1 fruit fly cellular context compared by ENCODE assay signal in genomic region chrX:2065073-2065472, dm6.
TF ChIP-seq lines count a peak whose summit lies in the region.

TSS of gene CG4281 (minus strand) at chrX:2065142.

TF ChIP-seq in whole organism, embryonic, 481 proteins besides CTCF, POLR2A, EP300 and RAD21 (continued from another document and continues in another):
- TF ChIP-seq HmgZ (tag; optimal IDR thresholded peaks at IDR 0.05; lab: Kevin White, UChicago) (peak; percentile 44), CG17186 (GFP tag; optimal IDR thresholded peaks at IDR 0.05; lab: Kevin White, UChicago) (peak; percentile 1), twi (tag; optimal IDR thresholded peaks at IDR 0.05; lab: Kevin White, UChicago) (no peak), CG8359 (GFP tag; optimal IDR thresholded peaks at IDR 0.05; lab: Kevin White, UChicago; ENCODE audit: borderline replicate concordance) (no peak), CG8290 (GFP tag; optimal IDR thresholded peaks at IDR 0.05; lab: Kevin White, UChicago) (peak; percentile 42), CG8290 (tag; optimal IDR thresholded peaks at IDR 0.05; lab: Kevin White, UChicago) (peak; percentile 15 to 75), ham (GFP tag; IDR thresholded peaks at IDR 0.05; lab: Robert Waterston, UW) (no peak), pfk (GFP tag; optimal IDR thresholded peaks at IDR 0.05; lab: Kevin White, UChicago) (no peak), BEAF-32 (GFP tag; optimal IDR thresholded peaks at IDR 0.05; lab: Kevin White, UChicago) (peak; percentile 88), CG4820 (GFP tag; optimal IDR thresholded peaks at IDR 0.05; lab: Kevin White, UChicago) (no peak), CG12391 (tag; optimal IDR thresholded peaks at IDR 0.05; lab: Kevin White, UChicago) (peak; percentile 33), grau (tag; optimal IDR thresholded peaks at IDR 0.05; lab: Kevin White, UChicago) (no peak), Rx (GFP tag; IDR thresholded peaks at IDR 0.05; lab: Robert Waterston, UW) (no peak), Elba2 (GFP tag; optimal IDR thresholded peaks at IDR 0.05; lab: Kevin White, UChicago) (no peak), maf-S (GFP tag; optimal IDR thresholded peaks at IDR 0.05; lab: Kevin White, UChicago) (no peak), CG6813 (GFP tag; optimal IDR thresholded peaks at IDR 0.05; lab: Kevin White, UChicago) (no peak), MTF-1 (GFP tag; optimal IDR thresholded peaks at IDR 0.05; lab: Kevin White, UChicago; ENCODE audit: borderline replicate concordance) (no peak), fd96Cb (tag; optimal IDR thresholded peaks at IDR 0.05; lab: Kevin White, UChicago) (no peak), Sry-β (GFP tag; optimal IDR thresholded peaks at IDR 0.05; lab: Kevin White, UChicago) (peak; percentile 82), Lpt (GFP tag; optimal IDR thresholded peaks at IDR 0.05; lab: Kevin White, UChicago) (no peak), CG8281 (tag; optimal IDR thresholded peaks at IDR 0.05; lab: Kevin White, UChicago) (no peak), CG43689 (GFP tag; IDR thresholded peaks at IDR 0.05; lab: Robert Waterston, UW) (no peak), CG3407 (GFP tag; optimal IDR thresholded peaks at IDR 0.05; lab: Kevin White, UChicago) (no peak), Jarid2 (GFP tag; optimal IDR thresholded peaks at IDR 0.05; lab: Kevin White, UChicago) (no peak), NfI (GFP tag; optimal IDR thresholded peaks at IDR 0.05; lab: Kevin White, UChicago) (no peak), Xrp1 (GFP tag; IDR thresholded peaks at IDR 0.05; lab: Robert Waterston, UW) (no peak), vfl (GFP tag; optimal IDR thresholded peaks at IDR 0.05; lab: Kevin White, UChicago) (no peak), Oaz (GFP tag; IDR thresholded peaks at IDR 0.05; lab: Robert Waterston, UW) (no peak), CG11560 (tag; IDR thresholded peaks at IDR 0.05; lab: Robert Waterston, UW) (no peak), toy (GFP tag; IDR thresholded peaks at IDR 0.05; lab: Robert Waterston, UW) (no peak), CG16815 (GFP tag; optimal IDR thresholded peaks at IDR 0.05; lab: Kevin White, UChicago) (no peak), CG12219 (GFP tag; optimal IDR thresholded peaks at IDR 0.05; lab: Kevin White, UChicago) (no peak), CG17385 (GFP tag; optimal IDR thresholded peaks at IDR 0.05; lab: Kevin White, UChicago) (no peak), CG1647 (GFP tag; optimal IDR thresholded peaks at IDR 0.05; lab: Kevin White, UChicago) (no peak), cg (GFP tag; optimal IDR thresholded peaks at IDR 0.05; lab: Kevin White, UChicago) (no peak), CG15601 (tag; optimal IDR thresholded peaks at IDR 0.05; lab: Kevin White, UChicago) (no peak), gce (GFP tag; IDR thresholded peaks at IDR 0.05; lab: Robert Waterston, UW) (no peak), HmgD (GFP tag; optimal IDR thresholded peaks at IDR 0.05; lab: Kevin White, UChicago) (no peak), CG2875 (GFP tag; optimal IDR thresholded peaks at IDR 0.05; lab: Kevin White, UChicago) (no peak), tgo (GFP tag; IDR thresholded peaks at IDR 0.05; lab: Robert Waterston, UW) (no peak), Dp (GFP tag; optimal IDR thresholded peaks at IDR 0.05; lab: Kevin White, UChicago) (peak; percentile 74), CG7372 (GFP tag; IDR thresholded peaks at IDR 0.05; lab: Robert Waterston, UW) (no peak), YL-1 (GFP tag; optimal IDR thresholded peaks at IDR 0.05; lab: Kevin White, UChicago) (peak; percentile 27), Fer1 (GFP tag; optimal IDR thresholded peaks at IDR 0.05; lab: Kevin White, UChicago) (no peak), ftz-f1 (GFP tag; optimal IDR thresholded peaks at IDR 0.05; lab: Kevin White, UChicago) (no peak), CG10321 (GFP tag; IDR thresholded peaks at IDR 0.05; lab: Robert Waterston, UW) (no peak), Lhr (GFP tag; optimal IDR thresholded peaks at IDR 0.05; lab: Kevin White, UChicago) (no peak), cato (GFP tag; optimal IDR thresholded peaks at IDR 0.05; lab: Kevin White, UChicago; ENCODE audit: borderline replicate concordance) (no peak), CG3163 (GFP tag; optimal IDR thresholded peaks at IDR 0.05; lab: Kevin White, UChicago) (no peak), D19A (tag; optimal IDR thresholded peaks at IDR 0.05; lab: Kevin White, UChicago) (no peak), pzg (GFP tag; optimal IDR thresholded peaks at IDR 0.05; lab: Kevin White, UChicago) (peak; percentile 67), CG2120 (GFP tag; optimal IDR thresholded peaks at IDR 0.05; lab: Kevin White, UChicago) (peak; percentile 33), CG16863 (GFP tag; optimal IDR thresholded peaks at IDR 0.05; lab: Kevin White, UChicago) (no peak), CG1603 (tag; optimal IDR thresholded peaks at IDR 0.05; lab: Kevin White, UChicago) (peak; percentile 14), usp (GFP tag; optimal IDR thresholded peaks at IDR 0.05; lab: Kevin White, UChicago) (no peak), CG14860 (GFP tag; IDR thresholded peaks at IDR 0.05; lab: Robert Waterston, UW; ENCODE audit: partially characterized antibody) (peak; percentile 96), pho (GFP tag; optimal IDR thresholded peaks at IDR 0.05; lab: Kevin White, UChicago) (no peak), CG8944 (GFP tag; optimal IDR thresholded peaks at IDR 0.05; lab: Kevin White, UChicago) (no peak), CG13424 (tag; optimal IDR thresholded peaks at IDR 0.05; lab: Kevin White, UChicago) (no peak), CG18619 (GFP tag; optimal IDR thresholded peaks at IDR 0.05; lab: Kevin White, UChicago) (no peak), CG14667 (GFP tag; IDR thresholded peaks at IDR 0.05; lab: Robert Waterston, UW) (no peak), Nf-YC (tag; optimal IDR thresholded peaks at IDR 0.05; lab: Kevin White, UChicago) (no peak), Xbp1 (GFP tag; optimal IDR thresholded peaks at IDR 0.05; lab: Kevin White, UChicago) (no peak), tap (tag; optimal IDR thresholded peaks at IDR 0.05; lab: Kevin White, UChicago) (no peak), CG6765 (GFP tag; optimal IDR thresholded peaks at IDR 0.05; lab: Kevin White, UChicago) (no peak), pan (optimal IDR thresholded peaks at IDR 0.05; lab: Kevin White, UChicago) (no peak), pan (GFP tag; optimal IDR thresholded peaks at IDR 0.05 in 1 of 2, IDR thresholded peaks at IDR 0.05 in 1 of 2) (no peak), Vsx1 (GFP tag; optimal IDR thresholded peaks at IDR 0.05; lab: Kevin White, UChicago) (no peak), Mrtf (GFP tag; IDR thresholded peaks at IDR 0.05; lab: Robert Waterston, UW) (no peak), dimm (GFP tag; IDR thresholded peaks at IDR 0.05; lab: Robert Waterston, UW) (no peak), CG30431 (GFP tag; optimal IDR thresholded peaks at IDR 0.05; lab: Kevin White, UChicago) (no peak), kay (GFP tag; optimal IDR thresholded peaks at IDR 0.05; lab: Kevin White, UChicago) (no peak), Deaf1 (tag; optimal IDR thresholded peaks at IDR 0.05; lab: Kevin White, UChicago) (no peak), her (GFP tag; optimal IDR thresholded peaks at IDR 0.05; lab: Kevin White, UChicago) (no peak), Hmr (GFP tag; optimal IDR thresholded peaks at IDR 0.05; lab: Kevin White, UChicago) (no peak), phol (tag; optimal IDR thresholded peaks at IDR 0.05; lab: Kevin White, UChicago) (peak; percentile 46), CG10209 (GFP tag; optimal IDR thresholded peaks at IDR 0.05; lab: Kevin White, UChicago) (no peak), pros (GFP tag; optimal IDR thresholded peaks at IDR 0.05; lab: Kevin White, UChicago) (no peak), yki (optimal IDR thresholded peaks at IDR 0.05; lab: Kevin White, UChicago) (no peak), CG7839 (tag; optimal IDR thresholded peaks at IDR 0.05; lab: Kevin White, UChicago) (no peak), NC2β (GFP tag; optimal IDR thresholded peaks at IDR 0.05; lab: Kevin White, UChicago) (no peak), CkIIα-i1 (GFP tag; IDR thresholded peaks at IDR 0.05; lab: Robert Waterston, UW) (no peak), Optix (GFP tag; IDR thresholded peaks at IDR 0.05; lab: Robert Waterston, UW) (no peak), CG9876 (GFP tag; optimal IDR thresholded peaks at IDR 0.05; lab: Kevin White, UChicago) (no peak), dmrt11E (tag; optimal IDR thresholded peaks at IDR 0.05; lab: Kevin White, UChicago) (no peak), oc (tag; optimal IDR thresholded peaks at IDR 0.05; lab: Kevin White, UChicago) (no peak), Trl (optimal IDR thresholded peaks at IDR 0.05; lab: Kevin White, UChicago) (no peak), Trl (GFP tag; optimal IDR thresholded peaks at IDR 0.05; lab: Kevin White, UChicago) (no peak), Gsc (GFP tag; IDR thresholded peaks at IDR 0.05; lab: Robert Waterston, UW) (no peak), ERR (GFP tag; optimal IDR thresholded peaks at IDR 0.05; lab: Kevin White, UChicago) (no peak), chif (GFP tag; optimal IDR thresholded peaks at IDR 0.05; lab: Kevin White, UChicago) (no peak), CG15479 (GFP tag; optimal IDR thresholded peaks at IDR 0.05; lab: Kevin White, UChicago) (no peak), Hr51 (GFP tag; optimal IDR thresholded peaks at IDR 0.05; lab: Kevin White, UChicago) (no peak), sim (GFP tag; IDR thresholded peaks at IDR 0.05; lab: Robert Waterston, UW) (no peak), CG6689 (GFP tag; IDR thresholded peaks at IDR 0.05; lab: Robert Waterston, UW) (no peak), CG8765 (GFP tag; IDR thresholded peaks at IDR 0.05; lab: Robert Waterston, UW) (no peak), HHEX (GFP tag; optimal IDR thresholded peaks at IDR 0.05; lab: Kevin White, UChicago) (no peak), ci (GFP tag; IDR thresholded peaks at IDR 0.05; lab: Robert Waterston, UW) (no peak), Ssrp (tag; optimal IDR thresholded peaks at IDR 0.05; lab: Kevin White, UChicago) (no peak), jing (GFP tag; optimal IDR thresholded peaks at IDR 0.05; lab: Kevin White, UChicago) (no peak), CG17361 (GFP tag; IDR thresholded peaks at IDR 0.05; lab: Robert Waterston, UW) (0 out of 3 replicates have a peak, but pooled peaks have one; percentile 18), CG32772 (GFP tag; IDR thresholded peaks at IDR 0.05; lab: Robert Waterston, UW) (no peak), CG14050 (GFP tag; IDR thresholded peaks at IDR 0.05; lab: Robert Waterston, UW) (no peak), CG8478 (optimal IDR thresholded peaks at IDR 0.05; lab: Kevin White, UChicago) (no peak), CG6175 (GFP tag; IDR thresholded peaks at IDR 0.05; lab: Robert Waterston, UW) (no peak), inv (GFP tag; IDR thresholded peaks at IDR 0.05; lab: Robert Waterston, UW; ENCODE audit: partially characterized antibody) (peak; percentile 85), slbo (GFP tag; IDR thresholded peaks at IDR 0.05; lab: Robert Waterston, UW) (no peak), sr (GFP tag; IDR thresholded peaks at IDR 0.05; lab: Robert Waterston, UW) (no peak), CG10267 (tag; optimal IDR thresholded peaks at IDR 0.05; lab: Kevin White, UChicago) (peak; percentile 80), ttk (GFP tag; IDR thresholded peaks at IDR 0.05; lab: Robert Waterston, UW) (no peak), Chrac-16 (GFP tag; optimal IDR thresholded peaks at IDR 0.05; lab: Kevin White, UChicago) (no peak), kah (GFP tag; optimal IDR thresholded peaks at IDR 0.05; lab: Kevin White, UChicago) (no peak), dati (GFP tag; IDR thresholded peaks at IDR 0.05; lab: Robert Waterston, UW) (no peak), CG10462 (GFP tag; optimal IDR thresholded peaks at IDR 0.05; lab: Kevin White, UChicago) (no peak), crol (GFP tag; IDR thresholded peaks at IDR 0.05; lab: Robert Waterston, UW) (no peak), Mes4 (GFP tag; optimal IDR thresholded peaks at IDR 0.05; lab: Kevin White, UChicago) (no peak), rib (GFP tag; IDR thresholded peaks at IDR 0.05; lab: Robert Waterston, UW) (no peak), gfzf (GFP tag; optimal IDR thresholded peaks at IDR 0.05; lab: Kevin White, UChicago) (peak; percentile 24), cad (GFP tag; optimal IDR thresholded peaks at IDR 0.05; lab: Kevin White, UChicago) (no peak), Atf3 (GFP tag; optimal IDR thresholded peaks at IDR 0.05; lab: Kevin White, UChicago) (no peak), fd102C (GFP tag; optimal IDR thresholded peaks at IDR 0.05; lab: Kevin White, UChicago) (no peak), CG9437 (GFP tag; optimal IDR thresholded peaks at IDR 0.05; lab: Kevin White, UChicago) (no peak), sd (tag; optimal IDR thresholded peaks at IDR 0.05; lab: Kevin White, UChicago) (peak; percentile 80), CG8388 (GFP tag; optimal IDR thresholded peaks at IDR 0.05; lab: Kevin White, UChicago) (no peak), Hand (GFP tag; optimal IDR thresholded peaks at IDR 0.05; lab: Kevin White, UChicago) (no peak), CG11504 (tag; optimal IDR thresholded peaks at IDR 0.05; lab: Kevin White, UChicago) (no peak), Meics (GFP tag; optimal IDR thresholded peaks at IDR 0.05; lab: Kevin White, UChicago) (no peak), CG14710 (tag; optimal IDR thresholded peaks at IDR 0.05; lab: Kevin White, UChicago) (peak; percentile 47), dmrt99B (tag; optimal IDR thresholded peaks at IDR 0.05; lab: Kevin White, UChicago) (no peak), CG11696 (GFP tag; IDR thresholded peaks at IDR 0.05; lab: Robert Waterston, UW) (no peak), jumu (GFP tag; optimal IDR thresholded peaks at IDR 0.05; lab: Kevin White, UChicago) (no peak), CG14014 (GFP tag; IDR thresholded peaks at IDR 0.05; lab: Robert Waterston, UW) (no peak), Max (GFP tag; optimal IDR thresholded peaks at IDR 0.05; lab: Kevin White, UChicago) (peak; percentile 4), nerfin-1 (tag; optimal IDR thresholded peaks at IDR 0.05; lab: Kevin White, UChicago) (no peak), CG33213 (GFP tag; optimal IDR thresholded peaks at IDR 0.05; lab: Kevin White, UChicago) (no peak), Atf6 (GFP tag; IDR thresholded peaks at IDR 0.05; lab: Robert Waterston, UW) (no peak), hbn (GFP tag; IDR thresholded peaks at IDR 0.05; lab: Robert Waterston, UW; ENCODE audit: partially characterized antibody) (peak; percentile 95), CG4360 (GFP tag; IDR thresholded peaks at IDR 0.05; lab: Robert Waterston, UW) (no peak), ranshi (GFP tag; IDR thresholded peaks at IDR 0.05; lab: Robert Waterston, UW) (no peak), grn (GFP tag; optimal IDR thresholded peaks at IDR 0.05; lab: Kevin White, UChicago) (no peak), Bgb (GFP tag; IDR thresholded peaks at IDR 0.05; lab: Robert Waterston, UW; ENCODE audit: partially characterized antibody) (peak; percentile 93)
